Fruit fly (Drosophila melanogaster): ENCODE results near the gene CG10026.
A peak's percentile ranks its signal among the peaks of the same experiment; 100 is the strongest.

CG10026 gene

DNA sequence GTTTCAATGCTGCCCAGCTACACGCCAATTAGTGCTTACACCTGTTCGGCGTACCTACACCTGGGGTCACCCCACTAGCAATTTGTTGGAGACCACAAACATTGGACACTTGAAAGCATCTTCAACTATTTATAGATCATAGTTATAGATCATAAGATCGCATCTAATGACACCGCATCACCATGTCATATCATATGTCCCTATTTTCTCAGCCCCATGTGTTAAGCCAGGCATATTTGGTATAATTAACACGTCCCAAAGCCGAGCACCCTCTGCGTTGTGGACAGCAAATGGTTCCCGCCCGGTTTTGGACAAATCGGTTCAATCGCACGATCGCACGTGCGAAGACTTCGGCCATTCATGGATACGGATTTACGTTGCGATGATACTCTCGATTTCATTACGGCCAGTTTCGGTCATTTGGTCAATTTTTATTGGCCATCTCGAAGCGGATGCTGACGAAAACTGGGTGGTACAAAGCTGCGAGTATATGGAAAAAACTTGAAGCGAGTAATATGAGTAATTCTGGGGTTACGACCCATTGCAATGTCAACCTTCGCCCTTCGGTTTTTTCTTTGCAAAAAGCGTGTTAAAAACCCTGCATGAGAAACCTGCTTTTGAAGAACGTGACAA, 14.3 kb upstream of the CG10026 start (continued):
- TF ChIP-seq CG33557 (GFP tag; optimal IDR thresholded peaks at IDR 0.05), result peak; percentile 45
- TF ChIP-seq gsb (GFP tag; IDR thresholded peaks at IDR 0.05), result peak; percentile 52
- no peak for TF ChIP-seq HLH4C (GFP tag; IDR thresholded peaks at IDR 0.05; ENCODE audit: partially characterized antibody)
- peak; percentile 87 for TF ChIP-seq CG8388 (GFP tag; optimal IDR thresholded peaks at IDR 0.05)
- peak; percentile 62 for TF ChIP-seq CG8290 (GFP tag; optimal IDR thresholded peaks at IDR 0.05)
- peak in 1 of 2 experiments; percentile 98 for TF ChIP-seq CG8290 (tag; optimal IDR thresholded peaks at IDR 0.05)
- TF ChIP-seq Bdp1 (GFP tag; optimal IDR thresholded peaks at IDR 0.05), result peak; percentile 62
- TF ChIP-seq psq (GFP tag; optimal IDR thresholded peaks at IDR 0.05), result peak; percentile 31
- TF ChIP-seq CG32767 (GFP tag; IDR thresholded peaks at IDR 0.05), result peak; percentile 90
- peak; percentile 70 for TF ChIP-seq CG32532 (GFP tag; IDR thresholded peaks at IDR 0.05)
- peak; percentile 27 for TF ChIP-seq MTF-1 (GFP tag; optimal IDR thresholded peaks at IDR 0.05; ENCODE audit: borderline replicate concordance)
- TF ChIP-seq H2.0 (GFP tag; IDR thresholded peaks at IDR 0.05), result peak; percentile 91
- peak; percentile 59 for TF ChIP-seq CG9876 (GFP tag; optimal IDR thresholded peaks at IDR 0.05)
- peak; percentile 78 for TF ChIP-seq Optix (GFP tag; IDR thresholded peaks at IDR 0.05)
- TF ChIP-seq otp (GFP tag; IDR thresholded peaks at IDR 0.05), result peak; percentile 83
- peak; percentile 64 for TF ChIP-seq Six4 (GFP tag; optimal IDR thresholded peaks at IDR 0.05)
- peak; percentile 77 for TF ChIP-seq ttk (GFP tag; IDR thresholded peaks at IDR 0.05)
- no peak for TF ChIP-seq CG1832 (GFP tag; optimal IDR thresholded peaks at IDR 0.05)
- no peak for TF ChIP-seq ham (GFP tag; IDR thresholded peaks at IDR 0.05)
- TF ChIP-seq CG13123 (GFP tag; optimal IDR thresholded peaks at IDR 0.05), result peak; percentile 67
- TF ChIP-seq HmgZ (tag; optimal IDR thresholded peaks at IDR 0.05), result peak; percentile 74
- TF ChIP-seq kni (GFP tag; optimal IDR thresholded peaks at IDR 0.05), result peak; percentile 87
- TF ChIP-seq fd102C (GFP tag; optimal IDR thresholded peaks at IDR 0.05), result no peak
- TF ChIP-seq D19B (GFP tag; optimal IDR thresholded peaks at IDR 0.05), result peak; percentile 23
- TF ChIP-seq Med (GFP tag), result peak; percentile 95
- TF ChIP-seq en (GFP tag; optimal IDR thresholded peaks at IDR 0.05), result peak; percentile 93
- peak; percentile 25 for TF ChIP-seq trh (GFP tag; optimal IDR thresholded peaks at IDR 0.05)
- TF ChIP-seq bowl (GFP tag; IDR thresholded peaks at IDR 0.05), result peak; percentile 52; the same call in 1 of the 2 replicates
- TF ChIP-seq Taf1 (GFP tag; IDR thresholded peaks at IDR 0.05), result peak; percentile 30; the same call in 1 of the 2 replicates
- peak; percentile 84 for TF ChIP-seq gem (tag; optimal IDR thresholded peaks at IDR 0.05)
- TF ChIP-seq gt (GFP tag; IDR thresholded peaks at IDR 0.05), result peak; percentile 43; the same call in 1 of the 2 replicates
- 0 out of 2 replicates have a peak, but pooled peaks have one; percentile 22 for TF ChIP-seq toy (GFP tag; IDR thresholded peaks at IDR 0.05)
- no peak for TF ChIP-seq yki (optimal IDR thresholded peaks at IDR 0.05)
- TF ChIP-seq CG7839 (tag; optimal IDR thresholded peaks at IDR 0.05), result peak; percentile 83
- peak; percentile 61 for TF ChIP-seq nerfin-1 (tag; optimal IDR thresholded peaks at IDR 0.05)
- TF ChIP-seq pnt (GFP tag; optimal IDR thresholded peaks at IDR 0.05), result peak; percentile 86
- TF ChIP-seq CG1233 (GFP tag; optimal IDR thresholded peaks at IDR 0.05), result peak; percentile 45
- TF ChIP-seq CG11696 (GFP tag; IDR thresholded peaks at IDR 0.05), result peak; percentile 93
- peak; percentile 81 for TF ChIP-seq CG7556 (GFP tag; optimal IDR thresholded peaks at IDR 0.05)
- no peak for TF ChIP-seq CG10565 (GFP tag; optimal IDR thresholded peaks at IDR 0.05)
- TF ChIP-seq YL-1 (GFP tag; optimal IDR thresholded peaks at IDR 0.05), result peak; percentile 64
- peak; percentile 91 for TF ChIP-seq org-1 (GFP tag; optimal IDR thresholded peaks at IDR 0.05)
- no peak for TF ChIP-seq zf30C (GFP tag; optimal IDR thresholded peaks at IDR 0.05)
- TF ChIP-seq br (optimal IDR thresholded peaks at IDR 0.05), result no peak
- TF ChIP-seq CG4328 (GFP tag; optimal IDR thresholded peaks at IDR 0.05), result peak; percentile 51
- peak; percentile 59 for TF ChIP-seq CG12942 (GFP tag; optimal IDR thresholded peaks at IDR 0.05)
- TF ChIP-seq wor (GFP tag; IDR thresholded peaks at IDR 0.05), result peak; percentile 88
- no peak for TF ChIP-seq Trl (optimal IDR thresholded peaks at IDR 0.05)
- peak; percentile 59 for TF ChIP-seq Trl (GFP tag; optimal IDR thresholded peaks at IDR 0.05)
- peak; percentile 31 for TF ChIP-seq CG1792 (GFP tag; optimal IDR thresholded peaks at IDR 0.05)
- TF ChIP-seq Rx (GFP tag; IDR thresholded peaks at IDR 0.05), result peak; percentile 54; the same call in 1 of the 2 replicates
- peak; percentile 76 for TF ChIP-seq CG12744 (GFP tag; optimal IDR thresholded peaks at IDR 0.05)
